Worm (Caenorhabditis elegans) whole organism, late embryonic: ENCODE results near the gene K03D3.2.

ENCODE experiments used
- F13H6.1 ChIP-seq: sonication (generic microtip); optimal IDR thresholded peaks from 2 replicates; lab custom pipeline; 2016; ENCODE audit warnings: missing genetic modification characterization, missing compliant biosample characterization
- ama-1 ChIP-seq: fragments of 150-350 bp; optimal IDR thresholded peaks from 2 replicates; lab custom pipeline; 2014
- fkh-6 ChIP-seq: sonication (generic microtip); optimal IDR thresholded peaks from 2 replicates; lab custom pipeline; 2016; ENCODE audit warnings: missing genetic modification characterization, missing compliant biosample characterization
- hlh-30 ChIP-seq: sonication (generic microtip); optimal IDR thresholded peaks from 2 replicates; lab custom pipeline; 2017; ENCODE audit warnings: antibody characterized with exemption, missing genetic modification characterization, missing compliant biosample characterization; ENCODE audit not compliant: insufficient read depth
- lin-11 ChIP-seq: fragments of 200-800 bp; sonication (Bioruptor generic); optimal IDR thresholded peaks from 2 replicates; lab custom pipeline; 2018; ENCODE audit warnings: mild to moderate bottlenecking, missing genetic modification characterization, missing compliant biosample characterization
- nfya-1 ChIP-seq: sonication (generic microtip); optimal IDR thresholded peaks from 2 replicates; lab custom pipeline; 2017; ENCODE audit warnings: missing genetic modification characterization, mild to moderate bottlenecking, missing compliant biosample characterization, antibody characterized with exemption, moderate library complexity
- nhr-11 ChIP-seq: fragments of 150-350 bp; optimal IDR thresholded peaks from 2 replicates; lab custom pipeline; 2014; ENCODE audit warnings: missing biosample characterization, missing genetic modification characterization
- pat-9 ChIP-seq: fragments of 200-800 bp; sonication (Bioruptor generic); optimal IDR thresholded peaks from 2 replicates; lab custom pipeline; 2018; ENCODE audit warnings: mild to moderate bottlenecking, missing genetic modification characterization, moderate library complexity, missing compliant biosample characterization
- pqm-1 ChIP-seq: sonication (generic microtip); optimal IDR thresholded peaks from 2 replicates; lab custom pipeline; 2016; ENCODE audit warnings: missing genetic modification characterization, missing compliant biosample characterization
- sox-4 ChIP-seq: sonication (generic microtip); optimal IDR thresholded peaks from 2 replicates; lab custom pipeline; 2017; ENCODE audit warnings: mild to moderate bottlenecking, missing genetic modification characterization, inconsistent platforms, missing compliant biosample characterization

DNA sequence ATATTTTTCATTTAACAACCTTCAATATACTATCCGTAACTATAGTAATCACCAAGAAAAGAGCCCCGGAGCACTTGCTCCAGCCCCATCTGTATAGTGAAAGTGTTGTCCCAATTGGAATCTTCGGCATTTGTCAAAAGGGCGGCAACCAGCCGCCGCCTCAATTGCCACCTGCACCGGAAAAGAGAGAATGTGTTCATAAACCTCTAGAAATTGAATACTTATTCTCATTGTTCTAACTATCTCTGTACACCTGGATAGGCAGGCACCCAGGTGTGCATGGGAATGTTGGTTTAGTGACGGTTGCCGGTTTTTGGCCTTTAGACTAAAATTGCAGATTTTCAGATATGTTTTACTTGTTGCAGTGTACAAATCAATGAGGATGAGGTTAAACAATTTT is 49.5 kb upstream of the K03D3.2 start:
- TF ChIP-seq nfya-1 (tag; lab: Kevin White, UChicago): no peak
- no peak for TF ChIP-seq ama-1 (lab: Kevin White, UChicago)
- TF ChIP-seq lin-11 (tag; lab: Kevin White, UChicago): no peak
- no peak for TF ChIP-seq nhr-11 (tag; lab: Kevin White, UChicago)
- TF ChIP-seq F13H6.1 (tag; lab: Kevin White, UChicago): no peak
- no peak for TF ChIP-seq sox-4 (tag; lab: Kevin White, UChicago)
- no peak for TF ChIP-seq fkh-6
- no peak for TF ChIP-seq hlh-30 (tag; lab: Kevin White, UChicago)
- no peak for TF ChIP-seq pat-9
- TF ChIP-seq pqm-1 (tag; lab: Kevin White, UChicago): no peak
